Fruit fly (Drosophila melanogaster) whole organism, embryonic: ENCODE measurements around the gene Tim9b.

ENCODE experiments used
- Atf6 ChIP-seq: fragments of 200-800 bp; sonication (Bioruptor generic); IDR thresholded peaks from 2 replicates; pipeline ENCODE4 v1.3.6; 2022; ENCODE audit warnings: missing biosample characterization, missing genetic modification characterization
- C15 ChIP-seq: fragments of 200-800 bp; sonication (Bioruptor generic); IDR thresholded peaks from 3 replicates; pipeline ENCODE4 v1.3.6; 2022; ENCODE audit warnings: missing biosample characterization, missing genetic modification characterization
- CG10462 ChIP-seq: fragments of 200-800 bp; sonication (Bioruptor generic); optimal IDR thresholded peaks from 2 replicates; lab custom pipeline; 2016; ENCODE audit warnings: missing biosample characterization, missing genetic modification characterization
- CG11247 ChIP-seq: fragments of 200-800 bp; sonication (Bioruptor generic); IDR thresholded peaks from 2 replicates; pipeline ENCODE4 v1.3.6; 2022; ENCODE audit warnings: missing biosample characterization, missing genetic modification characterization
- CG12155 ChIP-seq: fragments of 200-800 bp; sonication (Bioruptor generic); optimal IDR thresholded peaks from 3 replicates; lab custom pipeline; 2016; ENCODE audit warnings: missing biosample characterization, missing genetic modification characterization
- CG12744 ChIP-seq: fragments of 200-800 bp; sonication (Bioruptor generic); optimal IDR thresholded peaks from 2 replicates; lab custom pipeline; 2016; ENCODE audit warnings: missing biosample characterization, missing genetic modification characterization
- CG13123 ChIP-seq: fragments of 200-800 bp; sonication (Bioruptor generic); optimal IDR thresholded peaks from 2 replicates; lab custom pipeline; 2016; ENCODE audit warnings: missing biosample characterization, missing genetic modification characterization
- CG13624 ChIP-seq: fragments of 200-800 bp; sonication (Bioruptor generic); optimal IDR thresholded peaks from 2 replicates; lab custom pipeline; 2016; ENCODE audit warnings: missing biosample characterization, missing genetic modification characterization
- CG15514 ChIP-seq: fragments of 200-800 bp; sonication (Bioruptor generic); optimal IDR thresholded peaks from 3 replicates; lab custom pipeline; 2017; ENCODE audit warnings: missing biosample characterization, missing genetic modification characterization, mild to moderate bottlenecking, moderate library complexity, missing genetic modification reagents
- CG1647 ChIP-seq: fragments of 200-800 bp; sonication (Bioruptor generic); optimal IDR thresholded peaks from 3 replicates; lab custom pipeline; 2016; ENCODE audit warnings: missing biosample characterization, missing genetic modification characterization
- CG17385 ChIP-seq: fragments of 200-800 bp; sonication (Bioruptor generic); optimal IDR thresholded peaks from 3 replicates; lab custom pipeline; 2018; ENCODE audit warnings: missing biosample characterization, mild to moderate bottlenecking, missing genetic modification characterization
- CG18599 ChIP-seq: fragments of 200-800 bp; sonication (Bioruptor generic); optimal IDR thresholded peaks from 3 replicates; lab custom pipeline; 2017; ENCODE audit warnings: missing biosample characterization, missing genetic modification characterization, mild to moderate bottlenecking, moderate library complexity, missing genetic modification reagents
- CG2116 ChIP-seq: fragments of 200-800 bp; sonication (Bioruptor generic); optimal IDR thresholded peaks from 3 replicates; lab custom pipeline; 2018; ENCODE audit warnings: missing biosample characterization, mild to moderate bottlenecking, missing genetic modification characterization
- CG2129 ChIP-seq: fragments of 200-800 bp; sonication (Bioruptor generic); IDR thresholded peaks from 2 replicates; pipeline ENCODE4 v1.3.6; 2022; ENCODE audit warnings: missing biosample characterization, missing genetic modification characterization; ENCODE audit not compliant: partially characterized antibody
- CG2202 ChIP-seq: fragments of 200-800 bp; sonication (Bioruptor generic); optimal IDR thresholded peaks from 2 replicates; lab custom pipeline; 2018; ENCODE audit warnings: missing biosample characterization, mild to moderate bottlenecking, missing genetic modification characterization
- CG3065 ChIP-seq: fragments of 200-800 bp; sonication (Bioruptor generic); optimal IDR thresholded peaks from 2 replicates; lab custom pipeline; 2016; ENCODE audit warnings: missing biosample characterization, missing genetic modification characterization
- CG34422 ChIP-seq: fragments of 200-800 bp; sonication (Bioruptor generic); IDR thresholded peaks from 3 replicates; pipeline ENCODE4 v1.3.6; 2022; ENCODE audit warnings: missing biosample characterization, missing genetic modification characterization
- CG3847 ChIP-seq: fragments of 200-800 bp; sonication (Bioruptor generic); IDR thresholded peaks from 2 replicates; pipeline ENCODE4 v1.3.6; 2022; ENCODE audit warnings: missing biosample characterization, missing genetic modification characterization
- CG4424 ChIP-seq: fragments of 200-800 bp; sonication (Bioruptor generic); optimal IDR thresholded peaks from 3 replicates; lab custom pipeline; 2016; ENCODE audit warnings: missing biosample characterization, missing genetic modification characterization
- CG4854 ChIP-seq: fragments of 200-800 bp; sonication (Bioruptor generic); optimal IDR thresholded peaks from 2 replicates; lab custom pipeline; 2016; ENCODE audit warnings: missing biosample characterization, missing genetic modification characterization, inconsistent platforms
- CG6175 ChIP-seq: fragments of 200-800 bp; sonication (Bioruptor generic); IDR thresholded peaks from 3 replicates; pipeline ENCODE4 v1.3.6; 2022; ENCODE audit warnings: missing biosample characterization, missing genetic modification characterization
- CG6765 ChIP-seq: fragments of 200-800 bp; sonication (Bioruptor generic); optimal IDR thresholded peaks from 3 replicates; lab custom pipeline; 2017; ENCODE audit warnings: missing biosample characterization, mild to moderate bottlenecking, missing genetic modification characterization
- Ets97D ChIP-seq: fragments of 200-800 bp; sonication (Bioruptor generic); optimal IDR thresholded peaks from 3 replicates; lab custom pipeline; 2016; ENCODE audit warnings: missing biosample characterization, missing genetic modification characterization
- HLHmδ ChIP-seq: fragments of 200-800 bp; sonication (Bioruptor generic); optimal IDR thresholded peaks from 2 replicates; lab custom pipeline; 2018; ENCODE audit warnings: missing biosample characterization, mild to moderate bottlenecking, missing genetic modification characterization, moderate library complexity
- Mad ChIP-seq: fragments of 200-800 bp; sonication (Bioruptor generic); optimal IDR thresholded peaks from 2 replicates; lab custom pipeline; 2016; ENCODE audit warnings: missing biosample characterization, missing genetic modification characterization
- Med ChIP-seq: fragments of 200-800 bp; sonication (Bioruptor generic); peaks from one replicate; lab custom pipeline; 2016; ENCODE audit warnings: missing biosample characterization, missing genetic modification characterization, mild to moderate bottlenecking, inconsistent platforms, moderate library complexity
- NC2α ChIP-seq: fragments of 200-800 bp; sonication (Bioruptor generic); optimal IDR thresholded peaks from 2 replicates; lab custom pipeline; 2016; ENCODE audit warnings: missing biosample characterization, missing genetic modification characterization
- Nf-YC ChIP-seq: fragments of 200-800 bp; optimal IDR thresholded peaks from 3 replicates; lab custom pipeline; 2019; ENCODE audit warnings: missing biosample characterization, mild to moderate bottlenecking, missing genetic modification characterization, moderate library complexity
- Scr ChIP-seq: fragments of 200-800 bp; sonication (Bioruptor generic); IDR thresholded peaks from 2 replicates; pipeline ENCODE4 v1.3.6; 2022; ENCODE audit warnings: missing biosample characterization, missing genetic modification characterization; ENCODE audit not compliant: partially characterized antibody
- Xrp1 ChIP-seq: fragments of 200-800 bp; sonication (Bioruptor generic); IDR thresholded peaks from 2 replicates; pipeline ENCODE4 v1.3.6; 2022; ENCODE audit warnings: missing biosample characterization, missing genetic modification characterization
- al ChIP-seq: fragments of 200-800 bp; sonication (Bioruptor generic); IDR thresholded peaks from 2 replicates; pipeline ENCODE4 v1.3.6; 2022; ENCODE audit warnings: missing biosample characterization, missing genetic modification characterization
- ara ChIP-seq: fragments of 200-800 bp; sonication (Bioruptor generic); IDR thresholded peaks from 2 replicates; pipeline ENCODE4 v1.3.6; 2022; ENCODE audit warnings: missing biosample characterization, missing genetic modification characterization
- br ChIP-seq: fragments of >200 bp; optimal IDR thresholded peaks from 2 replicates; lab custom pipeline; 2017
- da ChIP-seq: fragments of 200-800 bp; sonication (Bioruptor generic); optimal IDR thresholded peaks from 2 replicates; lab custom pipeline; 2016; ENCODE audit warnings: missing biosample characterization, missing genetic modification characterization
- dati ChIP-seq: fragments of 200-800 bp; sonication (Bioruptor generic); IDR thresholded peaks from 2 replicates; pipeline ENCODE4 v1.3.6; 2022; ENCODE audit warnings: missing biosample characterization, missing genetic modification characterization
- dmrt99B ChIP-seq: fragments of 200-800 bp; sonication (Bioruptor generic); optimal IDR thresholded peaks from 2 replicates; lab custom pipeline; 2018; ENCODE audit warnings: missing biosample characterization, mild to moderate bottlenecking, missing genetic modification characterization, moderate library complexity
- dysf ChIP-seq: fragments of 200-800 bp; sonication (Bioruptor generic); IDR thresholded peaks from 3 replicates; pipeline ENCODE4 v1.3.6; 2022; ENCODE audit warnings: missing biosample characterization, missing genetic modification characterization
- ems ChIP-seq: fragments of 200-800 bp; sonication (Bioruptor generic); optimal IDR thresholded peaks from 3 replicates; lab custom pipeline; 2016; ENCODE audit warnings: missing biosample characterization, missing genetic modification characterization
- ewg ChIP-seq: fragments of 200-800 bp; sonication (Bioruptor generic); optimal IDR thresholded peaks from 3 replicates; lab custom pipeline; 2017; ENCODE audit warnings: mild to moderate bottlenecking, missing biosample characterization, missing genetic modification reagents, missing genetic modification characterization
- fru ChIP-seq: fragments of >200 bp; optimal IDR thresholded peaks from 2 replicates; lab custom pipeline; 2017
- fu2 ChIP-seq: fragments of 200-800 bp; sonication (Bioruptor generic); optimal IDR thresholded peaks from 2 replicates; lab custom pipeline; 2016; ENCODE audit warnings: missing biosample characterization, missing genetic modification characterization
- gcm2 ChIP-seq: fragments of 200-800 bp; sonication (Bioruptor generic); optimal IDR thresholded peaks from 2 replicates; lab custom pipeline; 2016; ENCODE audit warnings: missing biosample characterization, missing genetic modification characterization
- h ChIP-seq: fragments of >200 bp; optimal IDR thresholded peaks from 2 replicates; lab custom pipeline; 2017
- maf-S ChIP-seq: fragments of 200-800 bp; sonication (Bioruptor generic); optimal IDR thresholded peaks from 2 replicates; lab custom pipeline; 2016; ENCODE audit warnings: missing biosample characterization, missing genetic modification characterization
- psq ChIP-seq: fragments of 200-800 bp; sonication (Bioruptor generic); optimal IDR thresholded peaks from 2 replicates; lab custom pipeline; 2017; ENCODE audit warnings: missing biosample characterization, missing genetic modification characterization
- run ChIP-seq: fragments of 200-800 bp; sonication (Bioruptor generic); optimal IDR thresholded peaks from 3 replicates; lab custom pipeline; 2018; ENCODE audit warnings: missing biosample characterization, mild to moderate bottlenecking, missing genetic modification characterization
- sim ChIP-seq: fragments of 200-800 bp; sonication (Bioruptor generic); IDR thresholded peaks from 2 replicates; pipeline ENCODE4 v1.3.6; 2022; ENCODE audit warnings: missing biosample characterization, missing genetic modification characterization
- slp2 ChIP-seq: fragments of 200-800 bp; sonication (Bioruptor generic); optimal IDR thresholded peaks from 2 replicates; lab custom pipeline; 2016; ENCODE audit warnings: missing biosample characterization, missing genetic modification characterization
- sna ChIP-seq: fragments of 200-800 bp; sonication (Bioruptor generic); IDR thresholded peaks from 2 replicates; pipeline ENCODE4 v1.3.6; 2022; ENCODE audit warnings: missing biosample characterization, missing genetic modification characterization; ENCODE audit not compliant: partially characterized antibody
- ssp ChIP-seq: fragments of 200-800 bp; sonication (Bioruptor generic); IDR thresholded peaks from 2 replicates; pipeline ENCODE4 v1.3.6; 2022; ENCODE audit warnings: missing biosample characterization, missing genetic modification characterization
- tna ChIP-seq: fragments of 200-800 bp; sonication (Bioruptor generic); IDR thresholded peaks from 2 replicates; pipeline ENCODE4 v1.3.6; 2022; ENCODE audit warnings: missing biosample characterization, missing genetic modification characterization; ENCODE audit not compliant: partially characterized antibody
- trh ChIP-seq: fragments of 200-800 bp; sonication (Bioruptor generic); optimal IDR thresholded peaks from 2 replicates; lab custom pipeline; 2016; ENCODE audit warnings: missing biosample characterization, missing genetic modification characterization
- twi ChIP-seq: fragments of 200-800 bp; optimal IDR thresholded peaks from 2 replicates; lab custom pipeline; 2019; ENCODE audit warnings: missing biosample characterization, mild to moderate bottlenecking, missing genetic modification characterization, moderate library complexity
- vvl ChIP-seq: fragments of 200-800 bp; sonication (Bioruptor generic); IDR thresholded peaks from 2 replicates; pipeline ENCODE4 v1.3.6; 2022; ENCODE audit warnings: missing biosample characterization, missing genetic modification characterization

The Tim9b gene

DNA sequence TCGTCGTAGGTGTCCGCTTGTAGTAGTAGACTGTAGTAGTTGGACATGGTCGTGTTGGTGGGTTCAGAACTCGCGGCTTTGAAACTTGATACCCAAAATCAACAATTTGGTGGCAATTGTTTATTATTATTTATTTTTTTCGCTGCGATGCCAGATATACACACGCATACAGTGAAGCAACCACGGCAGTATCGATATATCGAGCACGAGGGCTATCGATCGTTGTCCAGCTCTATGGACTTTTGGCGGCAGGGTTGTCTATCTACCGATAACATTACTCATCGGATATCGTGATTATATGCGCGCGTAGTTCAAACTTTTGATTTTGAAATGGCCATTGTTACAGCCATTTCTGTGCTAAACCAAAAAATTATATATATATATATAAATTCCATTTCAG is 16.7 kb downstream of the Tim9b start, which contains the start of gene CG14220 (continued):
- TF ChIP-seq Ets97D (GFP tag; lab: Kevin White, UChicago) (peak; percentile 90), CG4854 (GFP tag; lab: Kevin White, UChicago) (no peak), ara (GFP tag; lab: Robert Waterston, UW) (no peak), dysf (GFP tag; lab: Robert Waterston, UW) (no peak), tna (peak; percentile 94), ssp (GFP tag; lab: Robert Waterston, UW) (no peak), run (tag; lab: Kevin White, UChicago) (no peak), br (no peak), CG11247 (GFP tag; lab: Robert Waterston, UW) (no peak), HLHmδ (GFP tag; lab: Kevin White, UChicago) (no peak), CG10462 (no peak), slp2 (GFP tag; lab: Kevin White, UChicago) (no peak), al (GFP tag; lab: Robert Waterston, UW) (no peak), psq (GFP tag; lab: Kevin White, UChicago) (no peak), CG3847 (GFP tag; lab: Robert Waterston, UW) (no peak), CG1647 (GFP tag; lab: Kevin White, UChicago) (no peak), dati (GFP tag; lab: Robert Waterston, UW) (no peak), ewg (GFP tag; lab: Kevin White, UChicago) (no peak), Med (GFP tag; lab: Kevin White, UChicago) (peak; percentile 87), dmrt99B (tag; lab: Kevin White, UChicago) (no peak), CG13123 (GFP tag; lab: Kevin White, UChicago) (no peak), fru (lab: Kevin White, UChicago) (no peak), CG17385 (GFP tag; lab: Kevin White, UChicago) (peak; percentile 5), CG12155 (GFP tag; lab: Kevin White, UChicago) (no peak), gcm2 (GFP tag; lab: Kevin White, UChicago) (no peak), NC2α (GFP tag; lab: Kevin White, UChicago) (no peak), CG6765 (no peak), CG34422 (GFP tag; lab: Robert Waterston, UW) (no peak), Xrp1 (GFP tag; lab: Robert Waterston, UW) (0 out of 2 replicates have a peak, but pooled peaks have one; percentile 13), CG2116 (GFP tag; lab: Kevin White, UChicago) (peak; percentile 98), CG2202 (tag; lab: Kevin White, UChicago) (no peak), trh (GFP tag; lab: Kevin White, UChicago) (no peak), C15 (GFP tag; lab: Robert Waterston, UW) (no peak), CG2129 (GFP tag; lab: Robert Waterston, UW) (peak; percentile 63), h (lab: Kevin White, UChicago) (no peak), Nf-YC (tag; lab: Kevin White, UChicago) (peak; percentile 16), CG6175 (GFP tag; lab: Robert Waterston, UW) (no peak), Mad (GFP tag; lab: Kevin White, UChicago) (peak; percentile 25), Atf6 (GFP tag; lab: Robert Waterston, UW) (no peak), maf-S (GFP tag; lab: Kevin White, UChicago) (no peak), CG12744 (GFP tag; lab: Kevin White, UChicago) (no peak), CG13624 (GFP tag; lab: Kevin White, UChicago) (peak; percentile 7), sim (no peak), sna (GFP tag; lab: Robert Waterston, UW) (peak; percentile 85), da (GFP tag; lab: Kevin White, UChicago) (no peak), CG18599 (GFP tag; lab: Kevin White, UChicago) (no peak), fu2 (GFP tag; lab: Kevin White, UChicago) (no peak), vvl (GFP tag; lab: Robert Waterston, UW) (no peak), ems (GFP tag; lab: Kevin White, UChicago) (no peak), CG3065 (no peak), CG15514 (GFP tag; lab: Kevin White, UChicago) (peak; percentile 81), Scr (GFP tag; lab: Robert Waterston, UW) (peak; percentile 89), CG4424 (GFP tag; lab: Kevin White, UChicago) (no peak), twi (tag; lab: Kevin White, UChicago) (no peak)
